Worm (Caenorhabditis elegans) whole organism, young adult: ENCODE results near the gene C18H9.5.
A peak's percentile ranks its signal among the peaks of the same experiment; 100 is the strongest.

Experiments used
- F10E7.11 ChIP-seq: sonication (generic microtip); optimal IDR thresholded peaks from 2 replicates; lab custom pipeline; 2017; ENCODE audit warnings: mild to moderate bottlenecking, missing genetic modification characterization, moderate library complexity, missing compliant biosample characterization
- F33H1.4 ChIP-seq: fragments of 200-800 bp; sonication (Bioruptor generic); IDR thresholded peaks from 2 replicates; pipeline ENCODE4 v1.3.6; 2022; ENCODE audit warnings: missing genetic modification reagents, missing genetic modification characterization, missing compliant biosample characterization
- F37B4.10 ChIP-seq: fragments of 200-800 bp; sonication (Bioruptor generic); IDR thresholded peaks from 2 replicates; pipeline ENCODE4 v1.3.6; 2022; ENCODE audit warnings: missing genetic modification characterization, missing compliant biosample characterization
- F49E8.2 ChIP-seq: sonication (generic microtip); optimal IDR thresholded peaks from 3 replicates; lab custom pipeline; 2017; ENCODE audit warnings: missing genetic modification characterization, mild to moderate bottlenecking, missing compliant biosample characterization, antibody characterized with exemption, moderate library complexity; ENCODE audit not compliant: insufficient read depth
- F55B11.4 ChIP-seq: sonication (generic microtip); optimal IDR thresholded peaks from 2 replicates; lab custom pipeline; 2016; ENCODE audit warnings: missing compliant biosample characterization, missing genetic modification characterization, borderline replicate concordance; ENCODE audit not compliant: insufficient read depth
- K12H6.12 ChIP-seq: fragments of 200-800 bp; sonication (Bioruptor generic); optimal IDR thresholded peaks from 2 replicates; lab custom pipeline; 2018; ENCODE audit warnings: mild to moderate bottlenecking, missing genetic modification characterization, missing compliant biosample characterization
- Y79H2A.3 ChIP-seq: fragments of 200-800 bp; sonication (Bioruptor generic); conservative IDR thresholded peaks from 2 replicates; pipeline ENCODE4 v1.3.6; 2022; ENCODE audit warnings: missing genetic modification reagents, missing genetic modification characterization, missing compliant biosample characterization
- akir-1 ChIP-seq: fragments of 200-800 bp; sonication (Bioruptor generic); optimal IDR thresholded peaks from 2 replicates; lab custom pipeline; 2018; ENCODE audit warnings: mild to moderate bottlenecking, missing genetic modification characterization, moderate library complexity, missing compliant biosample characterization
- athp-1 ChIP-seq: sonication (generic microtip); optimal IDR thresholded peaks from 2 replicates; lab custom pipeline; 2017; ENCODE audit warnings: mild to moderate bottlenecking, missing genetic modification characterization, missing compliant biosample characterization
- attf-6 ChIP-seq: fragments of 200-800 bp; sonication (Bioruptor generic); IDR thresholded peaks from 2 replicates; pipeline ENCODE4 v1.3.6; 2022; ENCODE audit warnings: missing genetic modification reagents, missing genetic modification characterization, missing compliant biosample characterization
- ceh-27 ChIP-seq: fragments of 200-800 bp; sonication (Bioruptor generic); optimal IDR thresholded peaks from 2 replicates; lab custom pipeline; 2018; ENCODE audit warnings: mild to moderate bottlenecking, missing genetic modification characterization, moderate library complexity, missing compliant biosample characterization
- ceh-58 ChIP-seq: fragments of 200-800 bp; sonication (Bioruptor generic); IDR thresholded peaks from 2 replicates; pipeline ENCODE4 v1.3.6; 2022; ENCODE audit warnings: missing genetic modification characterization, missing compliant biosample characterization
- ceh-91 ChIP-seq: fragments of 200-800 bp; sonication (Bioruptor generic); IDR thresholded peaks from 2 replicates; pipeline ENCODE4 v1.3.6; 2022; ENCODE audit warnings: missing genetic modification reagents, missing genetic modification characterization, missing compliant biosample characterization
- chd-7 ChIP-seq: sonication (generic microtip); optimal IDR thresholded peaks from 2 replicates; lab custom pipeline; 2016; ENCODE audit warnings: mild to moderate bottlenecking, missing genetic modification characterization, moderate library complexity, missing compliant biosample characterization
- dox-1 ChIP-seq: fragments of 200-800 bp; sonication (Bioruptor generic); IDR thresholded peaks from 2 replicates; pipeline ENCODE4 v1.3.6; 2022; ENCODE audit warnings: missing genetic modification reagents, missing genetic modification characterization, missing compliant biosample characterization
- dpff-1 ChIP-seq: sonication (generic microtip); optimal IDR thresholded peaks from 2 replicates; lab custom pipeline; 2017; ENCODE audit warnings: mild to moderate bottlenecking, missing genetic modification characterization, missing compliant biosample characterization
- egl-18 ChIP-seq: fragments of 200-800 bp; sonication (Bioruptor generic); IDR thresholded peaks from 2 replicates; pipeline ENCODE4 v1.3.6; 2022; ENCODE audit warnings: missing genetic modification reagents, missing genetic modification characterization, missing compliant biosample characterization
- egl-44 ChIP-seq: fragments of 200-800 bp; sonication (Bioruptor generic); IDR thresholded peaks from 2 replicates; pipeline ENCODE4 v1.3.6; 2022; ENCODE audit warnings: missing genetic modification reagents, missing genetic modification characterization, missing compliant biosample characterization
- fkh-3 ChIP-seq: sonication (generic microtip); optimal IDR thresholded peaks from 2 replicates; lab custom pipeline; 2016; ENCODE audit warnings: mild to moderate bottlenecking, missing genetic modification characterization, missing compliant biosample characterization
- gei-17 ChIP-seq: fragments of 200-800 bp; sonication (Bioruptor generic); optimal IDR thresholded peaks from 2 replicates; lab custom pipeline; 2018; ENCODE audit warnings: mild to moderate bottlenecking, missing genetic modification characterization, missing compliant biosample characterization
- hmg-1.2 ChIP-seq: fragments of 200-800 bp; sonication (Bioruptor generic); IDR thresholded peaks from 2 replicates; pipeline ENCODE4 v1.3.6; 2022; ENCODE audit warnings: missing genetic modification reagents, missing genetic modification characterization, missing compliant biosample characterization
- hsf-1 ChIP-seq: fragments of 200-800 bp; sonication (Bioruptor generic); IDR thresholded peaks from 2 replicates; pipeline ENCODE4 v1.3.6; 2022; ENCODE audit warnings: missing genetic modification reagents, missing genetic modification characterization, missing compliant biosample characterization
- let-607 ChIP-seq, 2 experiments: fragments of 200-800 bp in 1 of 2; sonication (Bioruptor generic) in 1 of 2; sonication (generic microtip) in 1 of 2; optimal IDR thresholded peaks; 2 replicates each; lab custom pipeline; 2016 to 2018; ENCODE audit warnings: mild to moderate bottlenecking in 2 of 2, missing compliant biosample characterization in 2 of 2, missing genetic modification characterization in 2 of 2, moderate library complexity in 2 of 2, missing genotype in 1 of 2
- lin-35 ChIP-seq, 3 experiments: fragments of 150-350 bp in 2 of 3; sonication (generic microtip) in 1 of 3; optimal IDR thresholded peaks; 2 replicates each; lab custom pipeline; 2014 to 2018; ENCODE audit warnings: missing biosample characterization in 3 of 3, missing genetic modification characterization in 3 of 3, missing genetic modification reagents in 3 of 3
- lin-54 ChIP-seq: fragments of 200-800 bp; sonication (Bioruptor generic); optimal IDR thresholded peaks from 2 replicates; lab custom pipeline; 2018; ENCODE audit warnings: mild to moderate bottlenecking, missing genetic modification characterization, missing compliant biosample characterization
- nhr-179 ChIP-seq: sonication (generic microtip); optimal IDR thresholded peaks from 2 replicates; lab custom pipeline; 2016; ENCODE audit warnings: mild to moderate bottlenecking, missing genetic modification characterization, missing compliant biosample characterization
- nhr-80 ChIP-seq: sonication (generic microtip); optimal IDR thresholded peaks from 2 replicates; lab custom pipeline; 2016; ENCODE audit warnings: missing genetic modification characterization, missing compliant biosample characterization
- nhr-90 ChIP-seq: sonication (generic microtip); optimal IDR thresholded peaks from 2 replicates; lab custom pipeline; 2016; ENCODE audit warnings: missing genotype, mild to moderate bottlenecking, missing genetic modification characterization, missing compliant biosample characterization
- pha-4 ChIP-seq: fragments of 150-350 bp; sonication (generic microtip); optimal IDR thresholded peaks from 2 replicates; lab custom pipeline; 2014; ENCODE audit warnings: missing biosample characterization, missing genetic modification reagents, missing genetic modification characterization
- sea-2 ChIP-seq: fragments of 200-800 bp; sonication (Bioruptor generic); IDR thresholded peaks from 2 replicates; pipeline ENCODE4 v1.3.6; 2022; ENCODE audit warnings: missing genetic modification characterization, missing compliant biosample characterization
- snpc-1.3 ChIP-seq: sonication (generic microtip); optimal IDR thresholded peaks from 2 replicates; lab custom pipeline; 2017; ENCODE audit warnings: missing genetic modification characterization, mild to moderate bottlenecking, missing compliant biosample characterization, antibody characterized with exemption, moderate library complexity, missing genotype, missing genetic modification reagents; ENCODE audit not compliant: insufficient read depth
- snpc-3.4 ChIP-seq: sonication (generic microtip); optimal IDR thresholded peaks from 2 replicates; lab custom pipeline; 2017; ENCODE audit warnings: missing genetic modification characterization, mild to moderate bottlenecking, missing compliant biosample characterization, antibody characterized with exemption, moderate library complexity, missing genotype, missing genetic modification reagents
- sptf-2 ChIP-seq: fragments of 200-800 bp; sonication (Bioruptor generic); optimal IDR thresholded peaks from 2 replicates; lab custom pipeline; 2018; ENCODE audit warnings: mild to moderate bottlenecking, missing genetic modification characterization, missing compliant biosample characterization
- tbp1 ChIP-seq: fragments of 200-800 bp; sonication (Bioruptor generic); optimal IDR thresholded peaks from 2 replicates; lab custom pipeline; 2018; ENCODE audit warnings: mild to moderate bottlenecking, missing genetic modification characterization, missing compliant biosample characterization
- unc-130 ChIP-seq: sonication (generic microtip); optimal IDR thresholded peaks from 2 replicates; lab custom pipeline; 2016; ENCODE audit warnings: missing genetic modification reagents, missing genetic modification characterization, missing compliant biosample characterization
- ztf-22 ChIP-seq: fragments of 200-800 bp; sonication (Bioruptor generic); optimal IDR thresholded peaks from 2 replicates; lab custom pipeline; 2018; ENCODE audit warnings: mild to moderate bottlenecking, missing genetic modification characterization, moderate library complexity, missing compliant biosample characterization
- ztf-25 ChIP-seq: fragments of 200-800 bp; sonication (Bioruptor generic); IDR thresholded peaks from 2 replicates; pipeline ENCODE4 v1.3.6; 2022; ENCODE audit warnings: missing genetic modification reagents, missing genetic modification characterization, missing compliant biosample characterization
- ztf-26 ChIP-seq: sonication (generic microtip); optimal IDR thresholded peaks from 2 replicates; lab custom pipeline; 2017; ENCODE audit warnings: missing genetic modification characterization, missing compliant biosample characterization

C18H9.5 gene

DNA sequence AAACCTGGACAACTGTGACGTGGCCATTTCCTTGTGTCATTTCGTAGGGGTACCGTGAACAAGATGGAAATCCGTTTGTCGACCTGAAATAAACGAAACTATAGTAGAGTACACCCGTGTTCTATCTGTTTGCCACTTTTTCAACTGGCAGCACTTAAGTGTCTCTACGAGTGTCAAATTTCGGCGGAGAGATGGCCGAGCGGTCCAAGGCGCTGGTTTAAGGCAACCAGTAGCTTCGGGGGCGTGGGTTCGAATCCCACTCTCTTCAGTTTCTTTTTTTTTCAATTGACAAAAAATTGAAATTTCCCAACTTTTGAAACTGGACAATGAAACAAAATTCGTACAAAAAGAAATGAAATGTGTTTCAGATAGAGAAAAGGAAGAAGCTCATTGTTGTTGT is 26.2 kb upstream of the C18H9.5 start (continued):
- TF ChIP-seq F10E7.11 (tag; lab: Kevin White, UChicago) = no peak
- no peak for TF ChIP-seq attf-6 (GFP tag; lab: Robert Waterston, UW)
- TF ChIP-seq fkh-3 = no peak
- TF ChIP-seq nhr-90 (tag; lab: Kevin White, UChicago) = no peak
- peak; percentile 0 for TF ChIP-seq K12H6.12 (tag; lab: Kevin White, UChicago)
- no peak for TF ChIP-seq sptf-2 (GFP tag; lab: Kevin White, UChicago)
- TF ChIP-seq egl-44 (GFP tag; lab: Robert Waterston, UW) = no peak
- TF ChIP-seq lin-35 (GFP tag; optimal IDR thresholded peaks at IDR 0.05; lab: Kevin White, UChicago) = no peak
- TF ChIP-seq gei-17 (GFP tag; lab: Kevin White, UChicago) = no peak
- TF ChIP-seq ztf-22 (GFP tag; lab: Kevin White, UChicago) = no peak
- TF ChIP-seq hsf-1 (GFP tag; lab: Robert Waterston, UW) = no peak
- TF ChIP-seq snpc-3.4 (tag; lab: Kevin White, UChicago) = peak; percentile 12
- TF ChIP-seq ztf-26 (tag; lab: Kevin White, UChicago) = no peak
- TF ChIP-seq dpff-1 (tag; lab: Kevin White, UChicago) = no peak
- no peak for TF ChIP-seq F37B4.10 (GFP tag; lab: Robert Waterston, UW)
- TF ChIP-seq, all 124 proteins: peak for 30

DNA sequence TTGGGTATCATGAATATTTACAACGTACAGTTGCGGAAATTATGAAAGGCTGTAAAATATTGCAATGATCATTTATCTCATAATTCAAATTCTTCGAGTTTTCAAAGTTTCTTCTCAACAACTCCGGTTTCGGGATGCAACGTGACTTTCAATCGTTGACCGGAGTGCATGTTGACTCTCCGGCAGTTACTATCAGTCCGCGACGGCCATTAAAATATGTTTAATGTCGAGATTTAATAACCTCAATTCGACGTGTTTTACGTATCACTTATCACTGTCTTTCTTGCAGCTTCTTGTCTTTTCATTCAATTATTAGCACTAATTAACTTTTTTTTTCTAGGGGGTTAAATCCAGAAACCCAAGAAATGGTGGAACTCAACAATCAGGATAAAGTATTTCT is 22.9 kb upstream of the C18H9.5 start, which contains the start of gene tsp-10:
tsp-10 (plus strand) TSS at position 366 of the 400 bp plus-strand sequence.
- TF ChIP-seq athp-1 (no peak), fkh-3 (no peak), chd-7 (tag; lab: Kevin White, UChicago) (no peak), F55B11.4 (tag; lab: Kevin White, UChicago) (no peak), egl-44 (GFP tag; lab: Robert Waterston, UW) (no peak), ceh-91 (no peak), ztf-25 (no peak), nhr-179 (tag; lab: Kevin White, UChicago) (no peak), ztf-22 (GFP tag; lab: Kevin White, UChicago) (no peak), pha-4 (tag; lab: Kevin White, UChicago) (no peak), snpc-1.3 (tag; lab: Kevin White, UChicago) (no peak)

DNA sequence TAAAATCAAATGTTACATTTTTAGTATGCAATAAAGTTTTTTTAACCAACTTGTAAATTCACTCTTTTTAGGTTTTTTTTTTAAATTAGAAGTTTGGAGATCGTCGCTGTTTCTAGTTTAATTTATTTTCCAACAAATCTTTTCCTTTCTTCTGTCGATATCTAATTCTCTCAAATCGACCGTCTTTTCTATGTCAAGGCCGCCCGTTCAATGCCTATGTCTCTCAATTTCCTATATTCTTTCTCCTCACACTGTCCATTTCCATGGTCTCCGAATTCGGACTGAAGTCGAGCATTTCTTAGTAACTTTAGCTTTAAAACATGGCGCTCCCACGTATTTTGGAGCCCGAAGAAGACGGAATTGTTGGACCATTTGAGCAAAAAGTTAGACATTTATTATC is 21.3 kb upstream of the C18H9.5 start, which contains the start of the genes T14B4.5 and T14B4.20:
T14B4.5 (plus strand) TSS at position 226 of the 400 bp plus-strand sequence.
T14B4.20 (plus strand) TSS at position 264 of the 400 bp plus-strand sequence.
- TF ChIP-seq hmg-1.2 (GFP tag; lab: Robert Waterston, UW) (peak; percentile 51; the same call in 1 of the 2 replicates), tbp1 (no peak), Y79H2A.3 (GFP tag; lab: Robert Waterston, UW) (no peak), unc-130 (no peak)
- TF ChIP-seq, all 124 proteins: peak for 1

ce11 chrII:6715853-6716252 is 20.5 kb upstream of the C18H9.5 start:
- TF ChIP-seq nhr-90 (tag; lab: Kevin White, UChicago) = no peak
- no peak for TF ChIP-seq sea-2 (GFP tag; lab: Robert Waterston, UW)
- TF ChIP-seq F49E8.2 = no peak
- TF ChIP-seq nhr-80 = no peak
- TF ChIP-seq ceh-27 (GFP tag; lab: Kevin White, UChicago) = no peak
- no peak for TF ChIP-seq let-607 (tag; optimal IDR thresholded peaks at IDR 0.05; lab: Kevin White, UChicago)
- TF ChIP-seq Y79H2A.3 (GFP tag; lab: Robert Waterston, UW) = no peak
- no peak for TF ChIP-seq lin-54 (GFP tag; lab: Kevin White, UChicago)
- TF ChIP-seq dox-1 = no peak
- TF ChIP-seq ceh-58 (GFP tag; lab: Robert Waterston, UW) = no peak
- no peak for TF ChIP-seq F33H1.4 (GFP tag; lab: Robert Waterston, UW)
- TF ChIP-seq akir-1 (GFP tag; lab: Kevin White, UChicago) = no peak
- TF ChIP-seq egl-18 (GFP tag; lab: Robert Waterston, UW) = no peak
- TF ChIP-seq tbp1 = no peak
